Worm (Caenorhabditis elegans) whole organism, young adult: ENCODE measurements around the gene ZK418.6.

Source experiments
- B0261.1 ChIP-seq: sonication (generic microtip); optimal IDR thresholded peaks from 2 replicates; lab custom pipeline; 2016; ENCODE audit warnings: mild to moderate bottlenecking, missing genetic modification characterization, moderate library complexity, missing compliant biosample characterization
- C06A6.2 ChIP-seq: fragments of 200-800 bp; sonication (Bioruptor generic); conservative IDR thresholded peaks from 2 replicates; pipeline ENCODE4 v1.3.6; 2022; ENCODE audit warnings: missing genetic modification characterization, missing compliant biosample characterization
- F22D6.2 ChIP-seq: sonication (generic microtip); optimal IDR thresholded peaks from 2 replicates; lab custom pipeline; 2016; ENCODE audit warnings: mild to moderate bottlenecking, missing genetic modification characterization, missing compliant biosample characterization
- F23B12.7 ChIP-seq: sonication (generic microtip); optimal IDR thresholded peaks from 2 replicates; lab custom pipeline; 2017; ENCODE audit warnings: missing genetic modification characterization, mild to moderate bottlenecking, missing compliant biosample characterization, antibody characterized with exemption, moderate library complexity; ENCODE audit not compliant: insufficient read depth
- F33H1.4 ChIP-seq: fragments of 200-800 bp; sonication (Bioruptor generic); IDR thresholded peaks from 2 replicates; pipeline ENCODE4 v1.3.6; 2022; ENCODE audit warnings: missing genetic modification reagents, missing genetic modification characterization, missing compliant biosample characterization
- F37B4.10 ChIP-seq: fragments of 200-800 bp; sonication (Bioruptor generic); IDR thresholded peaks from 2 replicates; pipeline ENCODE4 v1.3.6; 2022; ENCODE audit warnings: missing genetic modification characterization, missing compliant biosample characterization
- F49E8.2 ChIP-seq: sonication (generic microtip); optimal IDR thresholded peaks from 3 replicates; lab custom pipeline; 2017; ENCODE audit warnings: missing genetic modification characterization, mild to moderate bottlenecking, missing compliant biosample characterization, antibody characterized with exemption, moderate library complexity; ENCODE audit not compliant: insufficient read depth
- F52B5.7 ChIP-seq: sonication (generic microtip); optimal IDR thresholded peaks from 2 replicates; lab custom pipeline; 2016; ENCODE audit warnings: mild to moderate bottlenecking, missing genetic modification characterization, missing compliant biosample characterization
- F55B11.4 ChIP-seq: sonication (generic microtip); optimal IDR thresholded peaks from 2 replicates; lab custom pipeline; 2016; ENCODE audit warnings: missing compliant biosample characterization, missing genetic modification characterization, borderline replicate concordance; ENCODE audit not compliant: insufficient read depth
- K12H6.12 ChIP-seq: fragments of 200-800 bp; sonication (Bioruptor generic); optimal IDR thresholded peaks from 2 replicates; lab custom pipeline; 2018; ENCODE audit warnings: mild to moderate bottlenecking, missing genetic modification characterization, missing compliant biosample characterization
- T26A5.8 ChIP-seq: sonication (generic microtip); optimal IDR thresholded peaks from 2 replicates; lab custom pipeline; 2016; ENCODE audit warnings: missing genetic modification characterization, missing compliant biosample characterization
- Y53G8AR.9 ChIP-seq: fragments of 200-800 bp; sonication (Bioruptor generic); conservative IDR thresholded peaks from 2 replicates; pipeline ENCODE4 v1.3.6; 2022; ENCODE audit warnings: missing genetic modification reagents, missing genetic modification characterization, missing compliant biosample characterization
- Y95B8A.8 ChIP-seq: fragments of 200-800 bp; sonication (Bioruptor generic); IDR thresholded peaks from 2 replicates; pipeline ENCODE4 v1.3.6; 2022; ENCODE audit warnings: missing genetic modification reagents, missing genetic modification characterization, missing compliant biosample characterization
- ama-1 ChIP-seq, 3 experiments: fragments of 150-350 bp in 1 of 3; sonication (generic microtip) in 2 of 3; optimal IDR thresholded peaks; 2 replicates each; lab custom pipeline; 2014 to 2018; ENCODE audit warnings: missing biosample characterization in 2 of 3, missing genetic modification characterization in 2 of 3, missing genetic modification reagents in 2 of 3
- attf-5 ChIP-seq: fragments of 200-800 bp; sonication (Bioruptor generic); optimal IDR thresholded peaks from 2 replicates; lab custom pipeline; 2018; ENCODE audit warnings: mild to moderate bottlenecking, missing genetic modification characterization, missing compliant biosample characterization
- bed-2 ChIP-seq: fragments of 200-800 bp; sonication (Bioruptor generic); IDR thresholded peaks from 2 replicates; pipeline ENCODE4 v1.3.6; 2022; ENCODE audit warnings: missing genetic modification reagents, missing genetic modification characterization, missing compliant biosample characterization
- ccch-3 ChIP-seq: fragments of 200-800 bp; sonication (Bioruptor generic); optimal IDR thresholded peaks from 2 replicates; lab custom pipeline; 2018; ENCODE audit warnings: mild to moderate bottlenecking, missing genetic modification characterization, missing compliant biosample characterization
- cebp-2 ChIP-seq: fragments of 200-800 bp; sonication (Bioruptor generic); IDR thresholded peaks from 2 replicates; pipeline ENCODE4 v1.3.6; 2022; ENCODE audit warnings: missing genetic modification characterization, missing compliant biosample characterization
- ceh-40 ChIP-seq: fragments of 200-800 bp; sonication (Bioruptor generic); IDR thresholded peaks from 2 replicates; pipeline ENCODE4 v1.3.6; 2022; ENCODE audit warnings: missing genetic modification characterization, missing compliant biosample characterization
- ceh-91 ChIP-seq: fragments of 200-800 bp; sonication (Bioruptor generic); IDR thresholded peaks from 2 replicates; pipeline ENCODE4 v1.3.6; 2022; ENCODE audit warnings: missing genetic modification reagents, missing genetic modification characterization, missing compliant biosample characterization
- dpff-1 ChIP-seq: sonication (generic microtip); optimal IDR thresholded peaks from 2 replicates; lab custom pipeline; 2017; ENCODE audit warnings: mild to moderate bottlenecking, missing genetic modification characterization, missing compliant biosample characterization
- dpl-1 ChIP-seq: fragments of 150-350 bp; optimal IDR thresholded peaks from 2 replicates; lab custom pipeline; 2014; ENCODE audit warnings: missing biosample characterization, missing genetic modification reagents, missing genetic modification characterization
- efl-1 ChIP-seq: fragments of 150-350 bp; optimal IDR thresholded peaks from 2 replicates; lab custom pipeline; 2014; ENCODE audit warnings: missing biosample characterization, missing genetic modification reagents, missing genetic modification characterization
- egrh-3 ChIP-seq: fragments of 200-800 bp; sonication (Bioruptor generic); IDR thresholded peaks from 2 replicates; pipeline ENCODE4 v1.3.6; 2022; ENCODE audit warnings: missing genetic modification reagents, missing genetic modification characterization, missing compliant biosample characterization
- fkh-3 ChIP-seq: sonication (generic microtip); optimal IDR thresholded peaks from 2 replicates; lab custom pipeline; 2016; ENCODE audit warnings: mild to moderate bottlenecking, missing genetic modification characterization, missing compliant biosample characterization
- hmg-1.2 ChIP-seq: fragments of 200-800 bp; sonication (Bioruptor generic); IDR thresholded peaks from 2 replicates; pipeline ENCODE4 v1.3.6; 2022; ENCODE audit warnings: missing genetic modification reagents, missing genetic modification characterization, missing compliant biosample characterization
- hsf-1 ChIP-seq: fragments of 200-800 bp; sonication (Bioruptor generic); IDR thresholded peaks from 2 replicates; pipeline ENCODE4 v1.3.6; 2022; ENCODE audit warnings: missing genetic modification reagents, missing genetic modification characterization, missing compliant biosample characterization
- let-526 ChIP-seq: fragments of 200-800 bp; sonication (Bioruptor generic); IDR thresholded peaks from 2 replicates; pipeline ENCODE4 v1.3.6; 2022; ENCODE audit warnings: missing genetic modification reagents, missing genetic modification characterization, missing compliant biosample characterization
- lin-26 ChIP-seq: fragments of 200-800 bp; sonication (Bioruptor generic); IDR thresholded peaks from 2 replicates; pipeline ENCODE4 v1.3.6; 2022; ENCODE audit warnings: missing genetic modification reagents, missing genetic modification characterization, missing compliant biosample characterization
- lin-35 ChIP-seq, 3 experiments: fragments of 150-350 bp in 2 of 3; sonication (generic microtip) in 1 of 3; optimal IDR thresholded peaks; 2 replicates each; lab custom pipeline; 2014 to 2018; ENCODE audit warnings: missing biosample characterization in 3 of 3, missing genetic modification characterization in 3 of 3, missing genetic modification reagents in 3 of 3
- lin-54 ChIP-seq: fragments of 200-800 bp; sonication (Bioruptor generic); optimal IDR thresholded peaks from 2 replicates; lab custom pipeline; 2018; ENCODE audit warnings: mild to moderate bottlenecking, missing genetic modification characterization, missing compliant biosample characterization
- madf-3 ChIP-seq: fragments of 200-800 bp; sonication (Bioruptor generic); IDR thresholded peaks from 2 replicates; pipeline ENCODE4 v1.3.6; 2022; ENCODE audit warnings: missing genetic modification reagents, missing genetic modification characterization, missing compliant biosample characterization
- madf-6 ChIP-seq: fragments of 200-800 bp; sonication (Bioruptor generic); IDR thresholded peaks from 2 replicates; pipeline ENCODE4 v1.3.6; 2022; ENCODE audit warnings: missing genetic modification reagents, missing genetic modification characterization, missing compliant biosample characterization
- mcd-1 ChIP-seq: fragments of 200-800 bp; sonication (Bioruptor generic); IDR thresholded peaks from 2 replicates; pipeline ENCODE4 v1.3.6; 2022; ENCODE audit warnings: missing genetic modification reagents, missing genetic modification characterization, missing compliant biosample characterization
- mxl-1 ChIP-seq: sonication (generic microtip); optimal IDR thresholded peaks from 2 replicates; lab custom pipeline; 2016; ENCODE audit warnings: missing genetic modification characterization, missing compliant biosample characterization
- pha-4 ChIP-seq: fragments of 150-350 bp; sonication (generic microtip); optimal IDR thresholded peaks from 2 replicates; lab custom pipeline; 2014; ENCODE audit warnings: missing biosample characterization, missing genetic modification reagents, missing genetic modification characterization
- rcor-1 ChIP-seq: fragments of 200-800 bp; sonication (Bioruptor generic); IDR thresholded peaks from 2 replicates; pipeline ENCODE4 v1.3.6; 2022; ENCODE audit warnings: missing genetic modification reagents, missing genetic modification characterization, missing compliant biosample characterization
- repo-1 ChIP-seq: sonication (generic microtip); optimal IDR thresholded peaks from 2 replicates; lab custom pipeline; 2017; ENCODE audit warnings: mild to moderate bottlenecking, missing genetic modification characterization, missing compliant biosample characterization
- rpc-1 ChIP-seq, 2 experiments: fragments of 150-350 bp in 1 of 2; sonication (generic microtip) in 1 of 2; optimal IDR thresholded peaks; 2 replicates each; lab custom pipeline; 2014 to 2018; ENCODE audit warnings: missing biosample characterization in 1 of 2, missing genetic modification characterization in 1 of 2, missing genetic modification reagents in 1 of 2, missing genotype in 1 of 2
- sdz-38 ChIP-seq: sonication (generic microtip); optimal IDR thresholded peaks from 2 replicates; lab custom pipeline; 2016; ENCODE audit warnings: missing genotype, missing genetic modification characterization, missing compliant biosample characterization
- snpc-1.3 ChIP-seq: sonication (generic microtip); optimal IDR thresholded peaks from 2 replicates; lab custom pipeline; 2017; ENCODE audit warnings: missing genetic modification characterization, mild to moderate bottlenecking, missing compliant biosample characterization, antibody characterized with exemption, moderate library complexity, missing genotype, missing genetic modification reagents; ENCODE audit not compliant: insufficient read depth
- snpc-3.4 ChIP-seq: sonication (generic microtip); optimal IDR thresholded peaks from 2 replicates; lab custom pipeline; 2017; ENCODE audit warnings: missing genetic modification characterization, mild to moderate bottlenecking, missing compliant biosample characterization, antibody characterized with exemption, moderate library complexity, missing genotype, missing genetic modification reagents
- somi-1 ChIP-seq: fragments of 200-800 bp; sonication (Bioruptor generic); optimal IDR thresholded peaks from 2 replicates; lab custom pipeline; 2018; ENCODE audit warnings: mild to moderate bottlenecking, missing genetic modification characterization, missing compliant biosample characterization
- tlf-1 ChIP-seq: fragments of 200-800 bp; sonication (Bioruptor generic); optimal IDR thresholded peaks from 2 replicates; lab custom pipeline; 2018; ENCODE audit warnings: mild to moderate bottlenecking, missing genetic modification characterization, missing compliant biosample characterization
- unc-130 ChIP-seq: sonication (generic microtip); optimal IDR thresholded peaks from 2 replicates; lab custom pipeline; 2016; ENCODE audit warnings: missing genetic modification reagents, missing genetic modification characterization, missing compliant biosample characterization
- zim-3 ChIP-seq: sonication (generic microtip); optimal IDR thresholded peaks from 2 replicates; lab custom pipeline; 2017; ENCODE audit warnings: mild to moderate bottlenecking, missing genetic modification characterization, moderate library complexity, missing compliant biosample characterization
- ztf-26 ChIP-seq: sonication (generic microtip); optimal IDR thresholded peaks from 2 replicates; lab custom pipeline; 2017; ENCODE audit warnings: missing genetic modification characterization, missing compliant biosample characterization

The ZK418.6 gene

ce11 chrIII:7069981-7070380, 8.7 kb downstream of the ZK418.6 start, which contains the start of gene tmem-17:
Gene tmem-17, plus strand, starts transcription at chrIII:7070281.
- TF ChIP-seq fkh-3 (tag; lab: Kevin White, UChicago) (no peak), Y53G8AR.9 (no peak), unc-130 (no peak), snpc-1.3 (no peak), lin-54 (GFP tag; lab: Kevin White, UChicago) (no peak), attf-5 (GFP tag; lab: Kevin White, UChicago) (no peak), zim-3 (tag; lab: Kevin White, UChicago) (no peak), egrh-3 (GFP tag; lab: Robert Waterston, UW) (no peak), rpc-1 (optimal IDR thresholded peaks at IDR 0.05; lab: Kevin White, UChicago) (no peak), rpc-1 (tag; optimal IDR thresholded peaks at IDR 0.05; lab: Kevin White, UChicago) (no peak), sdz-38 (no peak), repo-1 (no peak), let-526 (no peak)

ce11 chrIII:7068520-7069113, 10.0 kb downstream of the ZK418.6 start, which contains the start of the genes ubc-18 and R01H2.8:
Gene ubc-18, minus strand, starts transcription at chrIII:7068570.
Gene R01H2.8, plus strand, starts transcription at chrIII:7069063.
- TF ChIP-seq cebp-2 (GFP tag; lab: Robert Waterston, UW) (no peak), F37B4.10 (GFP tag; lab: Robert Waterston, UW) (no peak), bed-2 (GFP tag; lab: Robert Waterston, UW) (no peak), rcor-1 (GFP tag; lab: Robert Waterston, UW) (peak; percentile 47; the same call in 1 of the 2 replicates), efl-1 (GFP tag; lab: Kevin White, UChicago) (peak; percentile 78), snpc-3.4 (tag; lab: Kevin White, UChicago) (no peak), lin-26 (GFP tag; lab: Robert Waterston, UW) (no peak), ceh-40 (GFP tag; lab: Robert Waterston, UW) (no peak), F23B12.7 (tag; lab: Kevin White, UChicago) (no peak), unc-130 (no peak), F49E8.2 (tag; lab: Kevin White, UChicago) (no peak), madf-6 (peak; percentile 56), dpl-1 (GFP tag; lab: Kevin White, UChicago) (peak; percentile 71), F55B11.4 (tag; lab: Kevin White, UChicago) (no peak), F22D6.2 (no peak), hsf-1 (GFP tag; lab: Robert Waterston, UW) (no peak), F52B5.7 (tag; lab: Kevin White, UChicago) (no peak), Y95B8A.8 (GFP tag; lab: Robert Waterston, UW) (no peak), hmg-1.2 (GFP tag; lab: Robert Waterston, UW) (no peak), dpff-1 (tag; lab: Kevin White, UChicago) (no peak), B0261.1 (no peak), pha-4 (no peak), ama-1 (optimal IDR thresholded peaks at IDR 0.05; lab: Kevin White, UChicago) (no peak), ama-1 (GFP tag; optimal IDR thresholded peaks at IDR 0.05; lab: Kevin White, UChicago) (no peak), ceh-91 (GFP tag; lab: Robert Waterston, UW) (peak; percentile 48; the same call in 1 of the 2 replicates), ccch-3 (GFP tag; lab: Kevin White, UChicago) (no peak), C06A6.2 (GFP tag; lab: Robert Waterston, UW) (no peak), mcd-1 (GFP tag; lab: Robert Waterston, UW) (peak; percentile 39; the same call in 1 of the 2 replicates), ztf-26 (no peak), F33H1.4 (GFP tag; lab: Robert Waterston, UW) (peak; percentile 30; the same call in 1 of the 2 replicates), attf-5 (GFP tag; lab: Kevin White, UChicago) (peak; percentile 11), mxl-1 (tag; lab: Kevin White, UChicago) (no peak), tlf-1 (no peak), lin-35 (GFP tag; optimal IDR thresholded peaks at IDR 0.05; lab: Kevin White, UChicago) (peak in 1 of 3 experiments; percentile 63), K12H6.12 (tag; lab: Kevin White, UChicago) (no peak), T26A5.8 (no peak), madf-3 (GFP tag; lab: Robert Waterston, UW) (no peak), somi-1 (GFP tag; lab: Kevin White, UChicago) (no peak)
